Fruit fly (Drosophila melanogaster): ENCODE results near the gene TfIIB.

The TfIIB gene

dm6 chr2L:10422643-10423606 is 8.2 kb upstream of the TfIIB start, which contains the start of the genes pie and Wdfy2 (continued):
- TF ChIP-seq gcm2 (GFP tag; optimal IDR thresholded peaks at IDR 0.05), result no peak
- no peak for TF ChIP-seq CG8089 (GFP tag; optimal IDR thresholded peaks at IDR 0.05)
- TF ChIP-seq sqz (GFP tag; optimal IDR thresholded peaks at IDR 0.05), result no peak
- no peak for TF ChIP-seq CG8478 (optimal IDR thresholded peaks at IDR 0.05)
- no peak for TF ChIP-seq br (optimal IDR thresholded peaks at IDR 0.05)
- no peak; the same call in 2 of the 3 replicates for TF ChIP-seq CG34422 (GFP tag; IDR thresholded peaks at IDR 0.05)
- TF ChIP-seq H2.0 (GFP tag; IDR thresholded peaks at IDR 0.05), result no peak
- TF ChIP-seq onecut (GFP tag; IDR thresholded peaks at IDR 0.05), result no peak
- no peak for TF ChIP-seq CG30431 (GFP tag; optimal IDR thresholded peaks at IDR 0.05)
- TF ChIP-seq Poxn (GFP tag; IDR thresholded peaks at IDR 0.05), result no peak
- no peak for TF ChIP-seq D (optimal IDR thresholded peaks at IDR 0.05)
- no peak for TF ChIP-seq D (GFP tag; optimal IDR thresholded peaks at IDR 0.05)
- no peak for TF ChIP-seq bowl (GFP tag; IDR thresholded peaks at IDR 0.05)
- TF ChIP-seq HmgZ (tag; optimal IDR thresholded peaks at IDR 0.05), result no peak
- TF ChIP-seq CG12299 (tag; optimal IDR thresholded peaks at IDR 0.05), result no peak
- no peak for TF ChIP-seq CG9215 (GFP tag; IDR thresholded peaks at IDR 0.05)
- no peak for TF ChIP-seq unc-4 (GFP tag; IDR thresholded peaks at IDR 0.05; ENCODE audit: partially characterized antibody)
- TF ChIP-seq CG12155 (GFP tag; optimal IDR thresholded peaks at IDR 0.05), result no peak
- peak; percentile 39 for TF ChIP-seq phol (tag; optimal IDR thresholded peaks at IDR 0.05)
- no peak for TF ChIP-seq CG4404 (GFP tag; IDR thresholded peaks at IDR 0.05)
- TF ChIP-seq CG18476 (GFP tag; optimal IDR thresholded peaks at IDR 0.05), result no peak
- TF ChIP-seq pum (GFP tag; optimal IDR thresholded peaks at IDR 0.05), result no peak
- TF ChIP-seq dmrt11E (tag; optimal IDR thresholded peaks at IDR 0.05), result peak; percentile 8
- TF ChIP-seq CG5245 (GFP tag; optimal IDR thresholded peaks at IDR 0.05), result no peak
- no peak for TF ChIP-seq Gug (GFP tag; IDR thresholded peaks at IDR 0.05)
- no peak for TF ChIP-seq CG3407 (GFP tag; optimal IDR thresholded peaks at IDR 0.05)
- no peak for TF ChIP-seq CHES-1-like (GFP tag; optimal IDR thresholded peaks at IDR 0.05)
- no peak for TF ChIP-seq CG11247 (GFP tag; IDR thresholded peaks at IDR 0.05)
- peak; percentile 21 for TF ChIP-seq CG2712 (tag; optimal IDR thresholded peaks at IDR 0.05)
- TF ChIP-seq Ravus (GFP tag; IDR thresholded peaks at IDR 0.05), result no peak
- TF ChIP-seq zfh2 (GFP tag; optimal IDR thresholded peaks at IDR 0.05), result no peak
- no peak for TF ChIP-seq CG3163 (GFP tag; optimal IDR thresholded peaks at IDR 0.05)
- no peak for TF ChIP-seq bigmax (GFP tag; optimal IDR thresholded peaks at IDR 0.05)
- TF ChIP-seq tna (GFP tag; IDR thresholded peaks at IDR 0.05; ENCODE audit: partially characterized antibody), result no peak
- peak; percentile 40; the same call in 1 of the 2 replicates for TF ChIP-seq MBD-R2 (GFP tag; IDR thresholded peaks at IDR 0.05)
- TF ChIP-seq bcd (GFP tag; optimal IDR thresholded peaks at IDR 0.05), result no peak
- no peak for TF ChIP-seq Kr (GFP tag; optimal IDR thresholded peaks at IDR 0.05)
- 0 out of 2 replicates have a peak, but pooled peaks have one; percentile 28 for TF ChIP-seq Ptx1 (GFP tag; IDR thresholded peaks at IDR 0.05)
- TF ChIP-seq yki (optimal IDR thresholded peaks at IDR 0.05), result no peak
- peak; percentile 77 for TF ChIP-seq CG2116 (GFP tag; optimal IDR thresholded peaks at IDR 0.05)
- TF ChIP-seq CG32767 (GFP tag; IDR thresholded peaks at IDR 0.05), result no peak
- TF ChIP-seq CG5953 (GFP tag; IDR thresholded peaks at IDR 0.05), result no peak
- TF ChIP-seq Dek (tag; optimal IDR thresholded peaks at IDR 0.05), result no peak
- no peak for TF ChIP-seq Oaz (GFP tag; IDR thresholded peaks at IDR 0.05)
- no peak for TF ChIP-seq CG12744 (GFP tag; optimal IDR thresholded peaks at IDR 0.05)
- TF ChIP-seq sens-2 (GFP tag; IDR thresholded peaks at IDR 0.05), result no peak
- no peak for TF ChIP-seq CG15601 (tag; optimal IDR thresholded peaks at IDR 0.05)
- no peak for TF ChIP-seq CG11504 (tag; optimal IDR thresholded peaks at IDR 0.05)
- TF ChIP-seq ap (GFP tag; IDR thresholded peaks at IDR 0.05), result no peak
- TF ChIP-seq gfzf (GFP tag; optimal IDR thresholded peaks at IDR 0.05), result peak; percentile 26
- no peak for TF ChIP-seq Stat92E (GFP tag; optimal IDR thresholded peaks at IDR 0.05)
